Fruit fly (Drosophila melanogaster) whole organism, embryonic: ENCODE data around the gene Hecw.
A peak's percentile ranks its signal among the peaks of the same experiment; 100 is the strongest.

Experiments used
- Aef1 ChIP-seq: fragments of 200-800 bp; sonication (Bioruptor generic); IDR thresholded peaks from 3 replicates; pipeline ENCODE4 v1.3.6; 2022; ENCODE audit warnings: missing biosample characterization, missing genetic modification characterization
- B-H2 ChIP-seq: fragments of 200-800 bp; sonication (Bioruptor generic); optimal IDR thresholded peaks from 2 replicates; lab custom pipeline; 2018; ENCODE audit warnings: missing biosample characterization, mild to moderate bottlenecking, missing genetic modification characterization
- C15 ChIP-seq: fragments of 200-800 bp; sonication (Bioruptor generic); IDR thresholded peaks from 3 replicates; pipeline ENCODE4 v1.3.6; 2022; ENCODE audit warnings: missing biosample characterization, missing genetic modification characterization
- CG10959 ChIP-seq: fragments of 200-800 bp; sonication (Bioruptor generic); IDR thresholded peaks from 2 replicates; pipeline ENCODE4 v1.3.6; 2022; ENCODE audit warnings: missing biosample characterization, missing genetic modification characterization
- CG12071 ChIP-seq: fragments of 200-800 bp; sonication (Bioruptor generic); optimal IDR thresholded peaks from 3 replicates; lab custom pipeline; 2018; ENCODE audit warnings: missing biosample characterization, mild to moderate bottlenecking, missing genetic modification characterization
- CG12769 ChIP-seq: fragments of 200-800 bp; sonication (Bioruptor generic); optimal IDR thresholded peaks from 2 replicates; lab custom pipeline; 2019; ENCODE audit warnings: missing biosample characterization, mild to moderate bottlenecking, missing genetic modification characterization, moderate library complexity
- CG14014 ChIP-seq: fragments of 200-800 bp; sonication (Bioruptor generic); IDR thresholded peaks from 2 replicates; pipeline ENCODE4 v1.3.6; 2022; ENCODE audit warnings: missing biosample characterization, missing genetic modification characterization
- CG14441 ChIP-seq: fragments of 200-800 bp; sonication (Bioruptor generic); IDR thresholded peaks from 2 replicates; pipeline ENCODE4 v1.3.6; 2022; ENCODE audit warnings: missing biosample characterization, missing genetic modification characterization
- CG16863 ChIP-seq: fragments of 200-800 bp; sonication (Bioruptor generic); optimal IDR thresholded peaks from 3 replicates; lab custom pipeline; 2016; ENCODE audit warnings: missing biosample characterization, missing genetic modification characterization
- CG1792 ChIP-seq: fragments of 200-800 bp; sonication (Bioruptor generic); optimal IDR thresholded peaks from 2 replicates; lab custom pipeline; 2016; ENCODE audit warnings: missing biosample characterization, missing genetic modification characterization
- CG30431 ChIP-seq: fragments of 200-800 bp; sonication (Bioruptor generic); optimal IDR thresholded peaks from 2 replicates; lab custom pipeline; 2017; ENCODE audit warnings: missing biosample characterization, missing genetic modification characterization
- CG3163 ChIP-seq: fragments of 200-800 bp; sonication (Bioruptor generic); optimal IDR thresholded peaks from 3 replicates; lab custom pipeline; 2016; ENCODE audit warnings: missing biosample characterization, missing genetic modification characterization
- CG6654 ChIP-seq: fragments of 200-800 bp; sonication (Bioruptor generic); optimal IDR thresholded peaks from 2 replicates; lab custom pipeline; 2017; ENCODE audit warnings: missing biosample characterization, mild to moderate bottlenecking, missing genetic modification characterization
- CG7357 ChIP-seq: fragments of 200-800 bp; sonication (Bioruptor generic); IDR thresholded peaks from 3 replicates; pipeline ENCODE4 v1.3.6; 2022; ENCODE audit warnings: missing biosample characterization, missing genetic modification characterization
- CG8290 ChIP-seq, 3 experiments: fragments of 200-800 bp; sonication (Bioruptor generic); optimal IDR thresholded peaks; 2 replicates each; lab custom pipeline; 2016 to 2019; ENCODE audit warnings: missing biosample characterization in 3 of 3, missing genetic modification characterization in 3 of 3, mild to moderate bottlenecking in 2 of 3, moderate library complexity in 1 of 3
- CG8388 ChIP-seq: fragments of 200-800 bp; sonication (Bioruptor generic); optimal IDR thresholded peaks from 2 replicates; lab custom pipeline; 2019; ENCODE audit warnings: missing biosample characterization, mild to moderate bottlenecking, missing genetic modification characterization, moderate library complexity
- CG9817 ChIP-seq: fragments of 200-800 bp; sonication (Bioruptor generic); optimal IDR thresholded peaks from 2 replicates; lab custom pipeline; 2018; ENCODE audit warnings: missing biosample characterization, mild to moderate bottlenecking, missing genetic modification characterization, moderate library complexity
- CG9932 ChIP-seq: fragments of 200-800 bp; sonication (Bioruptor generic); IDR thresholded peaks from 2 replicates; pipeline ENCODE4 v1.3.6; 2022; ENCODE audit warnings: missing biosample characterization, missing genetic modification characterization
- Dek ChIP-seq: fragments of 200-800 bp; sonication (Bioruptor generic); optimal IDR thresholded peaks from 3 replicates; lab custom pipeline; 2019; ENCODE audit warnings: missing biosample characterization, mild to moderate bottlenecking, missing genetic modification characterization, moderate library complexity
- ERR ChIP-seq: fragments of 200-800 bp; sonication (Bioruptor generic); optimal IDR thresholded peaks from 2 replicates; lab custom pipeline; 2016; ENCODE audit warnings: missing biosample characterization, missing genetic modification characterization
- Ets65A ChIP-seq: fragments of 200-800 bp; sonication (Bioruptor generic); peaks from one replicate; lab custom pipeline; 2016; ENCODE audit warnings: missing biosample characterization, missing genetic modification characterization
- HmgZ ChIP-seq: fragments of 200-800 bp; sonication (Bioruptor generic); optimal IDR thresholded peaks from 2 replicates; lab custom pipeline; 2018; ENCODE audit warnings: missing biosample characterization, mild to moderate bottlenecking, missing genetic modification characterization
- Oaz ChIP-seq: fragments of 200-800 bp; sonication (Bioruptor generic); IDR thresholded peaks from 2 replicates; pipeline ENCODE4 v1.3.6; 2022; ENCODE audit warnings: missing biosample characterization, missing genetic modification characterization
- PHDP ChIP-seq: fragments of 200-800 bp; sonication (Bioruptor generic); optimal IDR thresholded peaks from 3 replicates; lab custom pipeline; 2018; ENCODE audit warnings: missing biosample characterization, mild to moderate bottlenecking, missing genetic modification characterization, moderate library complexity
- Ptx1 ChIP-seq: fragments of 200-800 bp; sonication (Bioruptor generic); IDR thresholded peaks from 2 replicates; pipeline ENCODE4 v1.3.6; 2022; ENCODE audit warnings: missing biosample characterization, missing genetic modification characterization
- Sox102F ChIP-seq: fragments of 200-800 bp; sonication (Bioruptor generic); optimal IDR thresholded peaks from 2 replicates; lab custom pipeline; 2018; ENCODE audit warnings: missing biosample characterization, mild to moderate bottlenecking, missing genetic modification characterization, moderate library complexity
- Usf ChIP-seq: fragments of 200-800 bp; sonication (Bioruptor generic); optimal IDR thresholded peaks from 2 replicates; lab custom pipeline; 2017; ENCODE audit warnings: missing genotype, missing biosample characterization, missing genetic modification characterization
- abd-A ChIP-seq: fragments of 200-800 bp; sonication (Bioruptor generic); optimal IDR thresholded peaks from 3 replicates; lab custom pipeline; 2019; ENCODE audit warnings: missing biosample characterization, mild to moderate bottlenecking, missing genetic modification characterization, moderate library complexity
- amos ChIP-seq: fragments of 200-800 bp; sonication (Bioruptor generic); IDR thresholded peaks from 2 replicates; pipeline ENCODE4 v1.3.6; 2022; ENCODE audit warnings: missing biosample characterization, missing genetic modification characterization; ENCODE audit not compliant: partially characterized antibody
- chm ChIP-seq: fragments of 200-800 bp; sonication (Bioruptor generic); IDR thresholded peaks from 2 replicates; pipeline ENCODE4 v1.3.6; 2022; ENCODE audit warnings: missing biosample characterization, missing genetic modification characterization
- cwo ChIP-seq: fragments of 200-800 bp; sonication (Bioruptor generic); optimal IDR thresholded peaks from 3 replicates; lab custom pipeline; 2017; ENCODE audit warnings: missing biosample characterization, missing genetic modification characterization, mild to moderate bottlenecking, moderate library complexity, missing genetic modification reagents
- ftz-f1 ChIP-seq: fragments of 200-800 bp; sonication (Bioruptor generic); optimal IDR thresholded peaks from 2 replicates; lab custom pipeline; 2016; ENCODE audit warnings: missing biosample characterization, missing genetic modification characterization
- gem ChIP-seq: fragments of 200-800 bp; sonication (Bioruptor generic); optimal IDR thresholded peaks from 2 replicates; lab custom pipeline; 2019; ENCODE audit warnings: missing biosample characterization, mild to moderate bottlenecking, missing genetic modification characterization, moderate library complexity
- grau ChIP-seq: fragments of 200-800 bp; optimal IDR thresholded peaks from 3 replicates; lab custom pipeline; 2019; ENCODE audit warnings: missing biosample characterization, mild to moderate bottlenecking, missing genetic modification characterization, moderate library complexity
- ind ChIP-seq: fragments of 200-800 bp; sonication (Bioruptor generic); optimal IDR thresholded peaks from 3 replicates; lab custom pipeline; 2016; ENCODE audit warnings: missing biosample characterization, missing genetic modification characterization
- jigr1 ChIP-seq: fragments of 200-800 bp; sonication (Bioruptor generic); IDR thresholded peaks from 3 replicates; pipeline ENCODE4 v1.3.6; 2022; ENCODE audit warnings: missing biosample characterization, missing genetic modification characterization
- mam ChIP-seq: fragments of 200-800 bp; sonication (Bioruptor generic); optimal IDR thresholded peaks from 3 replicates; lab custom pipeline; 2016; ENCODE audit warnings: missing biosample characterization, missing genetic modification characterization
- peb ChIP-seq: fragments of 200-800 bp; sonication (Bioruptor generic); IDR thresholded peaks from 2 replicates; pipeline ENCODE4 v1.3.6; 2022; ENCODE audit warnings: missing biosample characterization, missing genetic modification characterization
- phol ChIP-seq: fragments of 200-800 bp; sonication (Bioruptor generic); optimal IDR thresholded peaks from 3 replicates; lab custom pipeline; 2018; ENCODE audit warnings: missing biosample characterization, mild to moderate bottlenecking, missing genetic modification characterization, moderate library complexity
- prd ChIP-seq, 3 experiments: fragments of >200 bp in 2 of 3; fragments of 200-800 bp in 1 of 3; sonication (Bioruptor generic) in 1 of 3; optimal IDR thresholded peaks in 2 of 3; IDR thresholded peaks in 1 of 3; 2 replicates in 2 of 3; 3 replicates in 1 of 3; pipeline versions ENCODE4 v1.3.6 to Lab custom; 2017 to 2022; ENCODE audit warnings: missing biosample characterization in 1 of 3, missing genetic modification characterization in 1 of 3
- schlank ChIP-seq: fragments of 200-800 bp; sonication (Bioruptor generic); optimal IDR thresholded peaks from 2 replicates; lab custom pipeline; 2018; ENCODE audit warnings: missing biosample characterization, mild to moderate bottlenecking, missing genetic modification characterization
- slp2 ChIP-seq: fragments of 200-800 bp; sonication (Bioruptor generic); optimal IDR thresholded peaks from 2 replicates; lab custom pipeline; 2016; ENCODE audit warnings: missing biosample characterization, missing genetic modification characterization
- ssp ChIP-seq: fragments of 200-800 bp; sonication (Bioruptor generic); IDR thresholded peaks from 2 replicates; pipeline ENCODE4 v1.3.6; 2022; ENCODE audit warnings: missing biosample characterization, missing genetic modification characterization
- tin ChIP-seq: fragments of 200-800 bp; sonication (Bioruptor generic); optimal IDR thresholded peaks from 3 replicates; lab custom pipeline; 2016; ENCODE audit warnings: missing biosample characterization, missing genetic modification characterization
- trh ChIP-seq: fragments of 200-800 bp; sonication (Bioruptor generic); optimal IDR thresholded peaks from 2 replicates; lab custom pipeline; 2016; ENCODE audit warnings: missing biosample characterization, missing genetic modification characterization
- unc-4 ChIP-seq: fragments of 200-800 bp; sonication (Bioruptor generic); IDR thresholded peaks from 2 replicates; pipeline ENCODE4 v1.3.6; 2022; ENCODE audit warnings: missing biosample characterization, missing genetic modification characterization; ENCODE audit not compliant: partially characterized antibody
- z ChIP-seq: fragments of 200-800 bp; sonication (Bioruptor generic); IDR thresholded peaks from 3 replicates; pipeline ENCODE4 v1.3.6; 2022; ENCODE audit warnings: missing biosample characterization, missing genetic modification characterization

Gene Hecw

dm6 chrX:9584104-9584947 is 24.4 kb upstream of the Hecw start (continued):
- TF ChIP-seq gem (tag; lab: Kevin White, UChicago) (peak; percentile 51), grau (peak; percentile 44), CG14441 (GFP tag; lab: Robert Waterston, UW) (peak; percentile 53; the same call in 1 of the 2 replicates), C15 (GFP tag; lab: Robert Waterston, UW) (no peak), Ets65A (GFP tag; lab: Kevin White, UChicago) (peak; percentile 6), CG6654 (GFP tag; lab: Kevin White, UChicago) (peak; percentile 6), z (GFP tag; lab: Robert Waterston, UW) (peak; percentile 79), unc-4 (GFP tag; lab: Robert Waterston, UW) (0 out of 2 replicates have a peak, but pooled peaks have one; percentile 29), tin (GFP tag; lab: Kevin White, UChicago) (no peak), Ptx1 (GFP tag; lab: Robert Waterston, UW) (peak; percentile 56), Sox102F (peak; percentile 36), CG10959 (GFP tag; lab: Robert Waterston, UW) (no peak), Usf (GFP tag; lab: Kevin White, UChicago) (peak; percentile 42), CG8388 (GFP tag; lab: Kevin White, UChicago) (peak; percentile 31), Oaz (GFP tag; lab: Robert Waterston, UW) (0 out of 2 replicates have a peak, but pooled peaks have one; percentile 42), ind (peak; percentile 46), CG14014 (no peak), jigr1 (GFP tag; lab: Robert Waterston, UW) (0 out of 3 replicates have a peak, but pooled peaks have one; percentile 25), CG12071 (GFP tag; lab: Kevin White, UChicago) (peak; percentile 2), peb (no peak), Aef1 (no peak; the same call in 2 of the 3 replicates), B-H2 (GFP tag; lab: Kevin White, UChicago) (peak; percentile 14), phol (tag; lab: Kevin White, UChicago) (peak; percentile 20), ssp (GFP tag; lab: Robert Waterston, UW) (0 out of 2 replicates have a peak, but pooled peaks have one; percentile 19), CG8290 (GFP tag; optimal IDR thresholded peaks at IDR 0.05; lab: Kevin White, UChicago) (no peak), CG8290 (tag; optimal IDR thresholded peaks at IDR 0.05; lab: Kevin White, UChicago) (peak in 1 of 2 experiments; percentile 73), ftz-f1 (GFP tag; lab: Kevin White, UChicago) (peak; percentile 93), CG12769 (tag; lab: Kevin White, UChicago) (peak; percentile 89), mam (GFP tag; lab: Kevin White, UChicago) (peak; percentile 21), chm (GFP tag; lab: Robert Waterston, UW) (peak; percentile 48), CG9817 (tag; lab: Kevin White, UChicago) (peak; percentile 44), CG3163 (peak; percentile 15), CG16863 (GFP tag; lab: Kevin White, UChicago) (no peak), ERR (GFP tag; lab: Kevin White, UChicago) (peak; percentile 93), CG1792 (GFP tag; lab: Kevin White, UChicago) (no peak), slp2 (GFP tag; lab: Kevin White, UChicago) (no peak), CG9932 (GFP tag; lab: Robert Waterston, UW) (peak; percentile 43; the same call in 1 of the 2 replicates), cwo (GFP tag; lab: Kevin White, UChicago) (peak; percentile 27), schlank (peak; percentile 1), HmgZ (tag; lab: Kevin White, UChicago) (peak; percentile 63), CG30431 (GFP tag; lab: Kevin White, UChicago) (peak; percentile 14), amos (peak; percentile 31; the same call in 1 of the 2 replicates), prd (optimal IDR thresholded peaks at IDR 0.05; lab: Kevin White, UChicago) (no peak), prd (GFP tag; IDR thresholded peaks at IDR 0.05; lab: Robert Waterston, UW) (peak; percentile 35; the same call in 1 of the 3 replicates), trh (GFP tag; lab: Kevin White, UChicago) (no peak), PHDP (tag; lab: Kevin White, UChicago) (peak; percentile 10), Dek (peak; percentile 58), abd-A (peak; percentile 91), CG7357 (GFP tag; lab: Robert Waterston, UW) (no peak)
